Fruit fly (Drosophila melanogaster): ENCODE data around the gene Gr10a.
A peak's percentile ranks its signal among the peaks of the same experiment; 100 is the strongest.

DNA sequence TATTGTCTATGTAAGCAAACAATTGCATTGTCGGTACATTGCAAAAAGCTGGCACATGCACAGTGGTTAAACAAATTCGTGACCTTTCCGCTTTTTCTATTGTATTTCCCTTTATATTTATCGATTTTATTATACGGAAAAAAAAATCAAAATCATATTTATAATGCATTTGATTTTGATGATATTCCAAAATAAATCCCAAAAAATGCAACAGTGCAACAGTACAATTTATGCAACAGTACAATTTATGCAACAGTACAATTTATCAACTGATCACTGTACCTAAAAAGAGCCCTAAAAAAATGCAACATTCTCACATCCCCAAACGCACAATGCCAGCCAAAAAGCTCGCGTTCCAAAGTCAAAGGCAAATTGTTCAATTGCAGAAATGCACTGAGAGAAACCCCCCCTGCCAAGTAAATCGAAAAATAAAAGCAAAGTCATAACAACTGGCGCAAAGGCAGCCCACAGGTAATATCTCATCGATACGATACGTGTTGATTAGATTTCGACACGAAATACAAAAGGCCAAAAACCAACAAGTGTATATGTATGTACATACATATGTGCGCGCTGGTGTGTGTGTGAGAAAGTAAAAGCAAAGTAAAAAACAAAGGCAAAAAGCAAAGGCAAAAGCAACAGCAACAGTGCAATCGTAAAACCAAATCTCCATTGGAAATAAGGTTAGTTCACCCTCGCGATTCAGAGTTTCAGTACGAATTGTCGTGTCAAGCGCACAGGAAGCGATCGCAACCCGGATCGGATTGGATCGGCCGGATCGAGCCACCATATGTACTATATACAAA is 24.8 kb upstream of the Gr10a start, which contains the start of gene Sk1:
- no peak for TF ChIP-seq CG18011 (GFP tag; optimal IDR thresholded peaks at IDR 0.05)
- peak in 1 of 2 experiments; percentile 3 for TF ChIP-seq Eip74EF (GFP tag; optimal IDR thresholded peaks at IDR 0.05)
